In the genomic region with DNA sequence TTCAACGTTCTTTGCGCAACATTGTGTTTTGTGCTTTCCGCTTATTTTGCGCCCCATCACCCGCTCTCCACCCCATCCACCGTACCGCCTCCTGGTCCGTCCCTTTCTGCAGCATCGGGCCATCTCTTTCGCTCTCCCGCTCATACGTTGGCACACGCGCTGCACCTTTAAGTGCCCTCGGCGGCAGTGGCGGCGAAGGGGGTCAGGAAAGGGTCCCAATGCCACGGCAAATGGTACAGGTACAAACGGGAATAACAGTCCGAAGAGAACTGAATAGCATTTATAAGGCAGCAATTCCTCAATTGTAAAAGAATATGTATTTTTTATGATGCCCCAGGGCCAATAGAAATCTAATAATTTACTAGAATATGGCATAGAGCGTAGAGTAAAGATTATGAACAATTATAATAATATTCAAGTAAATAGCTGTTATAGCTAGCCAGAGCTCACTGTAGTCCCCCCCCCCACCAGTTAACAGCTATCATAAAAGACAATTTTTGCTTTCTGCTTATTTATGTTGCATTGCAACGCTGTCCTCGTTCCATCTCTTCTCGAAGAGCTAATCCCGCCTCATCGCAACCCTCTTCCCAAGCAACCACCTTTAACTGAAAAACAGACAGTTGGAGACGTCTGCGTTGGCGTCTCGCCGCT, we compare ENCODE assay signal across 1 fruit fly cellular context.
A peak's percentile ranks its signal among the peaks of the same experiment; 100 is the strongest.
TF ChIP-seq lines count a peak whose summit lies in the region.

No protein-coding gene starts in this region.

TF ChIP-seq in whole organism, prepupa, 60 proteins besides CTCF, POLR2A, EP300 and RAD21 (continued from another document):
- TF ChIP-seq CG8319 (GFP tag; optimal IDR thresholded peaks at IDR 0.05; lab: Kevin White, UChicago) = no peak
- TF ChIP-seq CG8632 (GFP tag; optimal IDR thresholded peaks at IDR 0.05; lab: Kevin White, UChicago) = peak; percentile 33
- no peak for TF ChIP-seq CG16779 (tag; optimal IDR thresholded peaks at IDR 0.05; lab: Kevin White, UChicago)
- no peak for TF ChIP-seq net (GFP tag; optimal IDR thresholded peaks at IDR 0.05; lab: Kevin White, UChicago)
- TF ChIP-seq Eip75B (GFP tag; optimal IDR thresholded peaks at IDR 0.05; lab: Kevin White, UChicago) = peak; percentile 54
- no peak for TF ChIP-seq CG4318 (GFP tag; optimal IDR thresholded peaks at IDR 0.05; lab: Kevin White, UChicago)
- TF ChIP-seq Blimp-1 (GFP tag; optimal IDR thresholded peaks at IDR 0.05; lab: Kevin White, UChicago) = no peak
- TF ChIP-seq topi (GFP tag; optimal IDR thresholded peaks at IDR 0.05; lab: Kevin White, UChicago) = no peak
- no peak for TF ChIP-seq fd85E (GFP tag; optimal IDR thresholded peaks at IDR 0.05; lab: Kevin White, UChicago)
- no peak for TF ChIP-seq vri (GFP tag; optimal IDR thresholded peaks at IDR 0.05; lab: Kevin White, UChicago)
- TF ChIP-seq Ets96B (tag; optimal IDR thresholded peaks at IDR 0.05; lab: Kevin White, UChicago) = peak; percentile 64
- peak; percentile 39 for TF ChIP-seq Smox (GFP tag; optimal IDR thresholded peaks at IDR 0.05; lab: Kevin White, UChicago)
- TF ChIP-seq CG31627 (GFP tag; optimal IDR thresholded peaks at IDR 0.05; lab: Kevin White, UChicago) = peak; percentile 56
- TF ChIP-seq CG34406 (GFP tag; optimal IDR thresholded peaks at IDR 0.05; lab: Kevin White, UChicago) = peak; percentile 43
- peak; percentile 6 for TF ChIP-seq CG10669 (GFP tag; optimal IDR thresholded peaks at IDR 0.05; lab: Kevin White, UChicago)
- no peak for TF ChIP-seq CG11762 (GFP tag; optimal IDR thresholded peaks at IDR 0.05; lab: Kevin White, UChicago; ENCODE audit: insufficient read depth)
- TF ChIP-seq ss (GFP tag; optimal IDR thresholded peaks at IDR 0.05; lab: Kevin White, UChicago) = peak; percentile 42 to 46
- TF ChIP-seq cyc (GFP tag; optimal IDR thresholded peaks at IDR 0.05; lab: Kevin White, UChicago) = no peak
- 0 out of 3 replicates have a peak, but pooled peaks have one; percentile 27 for TF ChIP-seq CG6163 (GFP tag; IDR thresholded peaks at IDR 0.05; lab: Robert Waterston, UW)
- no peak for TF ChIP-seq CG3919 (GFP tag; optimal IDR thresholded peaks at IDR 0.05; lab: Kevin White, UChicago)
- no peak for TF ChIP-seq CG15336 (GFP tag; IDR thresholded peaks at IDR 0.05; lab: Robert Waterston, UW)
- no peak for TF ChIP-seq CG9139 (GFP tag; optimal IDR thresholded peaks at IDR 0.05; lab: Kevin White, UChicago)
- TF ChIP-seq Ets21C (GFP tag; optimal IDR thresholded peaks at IDR 0.05; lab: Kevin White, UChicago) = peak; percentile 17
- TF ChIP-seq CG3032 (tag; optimal IDR thresholded peaks at IDR 0.05; lab: Kevin White, UChicago) = peak; percentile 16
- TF ChIP-seq dsx (GFP tag; optimal IDR thresholded peaks at IDR 0.05; lab: Kevin White, UChicago; ENCODE audit: poor library complexity, severe bottlenecking) = peak; percentile 99
- TF ChIP-seq Hr39 (GFP tag; optimal IDR thresholded peaks at IDR 0.05; lab: Kevin White, UChicago) = peak; percentile 44
- TF ChIP-seq Hr38 (GFP tag; optimal IDR thresholded peaks at IDR 0.05; lab: Kevin White, UChicago) = no peak
- no peak for TF ChIP-seq CG32006 (GFP tag; optimal IDR thresholded peaks at IDR 0.05; lab: Kevin White, UChicago)
- TF ChIP-seq Sox102F (GFP tag; optimal IDR thresholded peaks at IDR 0.05; lab: Kevin White, UChicago) = peak; percentile 53
- no peak for TF ChIP-seq dac (GFP tag; optimal IDR thresholded peaks at IDR 0.05; lab: Kevin White, UChicago)
- TF ChIP-seq CG6792 (GFP tag; optimal IDR thresholded peaks at IDR 0.05; lab: Kevin White, UChicago) = peak; percentile 42
- TF ChIP-seq CG8119 (GFP tag; IDR thresholded peaks at IDR 0.05; lab: Robert Waterston, UW) = 0 out of 3 replicates have a peak, but pooled peaks have one; percentile 26
